Fruit fly (Drosophila melanogaster) whole organism, embryonic: ENCODE results near the gene salr.

Source experiments
- Atf3 ChIP-seq: fragments of 200-800 bp; sonication (Bioruptor generic); optimal IDR thresholded peaks from 3 replicates; lab custom pipeline; 2016; ENCODE audit warnings: missing biosample characterization, missing genetic modification characterization
- Bteb2 ChIP-seq: fragments of 200-800 bp; sonication (Bioruptor generic); optimal IDR thresholded peaks from 2 replicates; lab custom pipeline; 2016; ENCODE audit warnings: missing biosample characterization, missing genetic modification characterization
- C15 ChIP-seq: fragments of 200-800 bp; sonication (Bioruptor generic); IDR thresholded peaks from 3 replicates; pipeline ENCODE4 v1.3.6; 2022; ENCODE audit warnings: missing biosample characterization, missing genetic modification characterization
- CG10267 ChIP-seq: fragments of 200-800 bp; sonication (Bioruptor generic); optimal IDR thresholded peaks from 2 replicates; lab custom pipeline; 2018; ENCODE audit warnings: missing biosample characterization, mild to moderate bottlenecking, missing genetic modification characterization, moderate library complexity
- CG11398 ChIP-seq: fragments of 200-800 bp; sonication (Bioruptor generic); optimal IDR thresholded peaks from 2 replicates; lab custom pipeline; 2016; ENCODE audit warnings: missing biosample characterization, missing genetic modification characterization
- CG11456 ChIP-seq: fragments of 200-800 bp; sonication (Bioruptor generic); IDR thresholded peaks from 3 replicates; pipeline ENCODE4 v1.3.6; 2022; ENCODE audit warnings: missing biosample characterization, missing genetic modification characterization
- CG11504 ChIP-seq: fragments of 200-800 bp; sonication (Bioruptor generic); optimal IDR thresholded peaks from 3 replicates; lab custom pipeline; 2019; ENCODE audit warnings: missing biosample characterization, mild to moderate bottlenecking, missing genetic modification characterization, moderate library complexity
- CG12219 ChIP-seq: fragments of 200-800 bp; sonication (Bioruptor generic); optimal IDR thresholded peaks from 3 replicates; lab custom pipeline; 2018; ENCODE audit warnings: missing biosample characterization, mild to moderate bottlenecking, missing genetic modification characterization
- CG12236 ChIP-seq: fragments of 200-800 bp; sonication (Bioruptor generic); optimal IDR thresholded peaks from 2 replicates; lab custom pipeline; 2016; ENCODE audit warnings: missing biosample characterization, missing genetic modification characterization
- CG12659 ChIP-seq: fragments of 200-800 bp; sonication (Bioruptor generic); optimal IDR thresholded peaks from 3 replicates; lab custom pipeline; 2017; ENCODE audit warnings: mild to moderate bottlenecking, missing biosample characterization, missing genetic modification reagents, missing genetic modification characterization
- CG13296 ChIP-seq: fragments of 200-800 bp; sonication (Bioruptor generic); optimal IDR thresholded peaks from 3 replicates; lab custom pipeline; 2018; ENCODE audit warnings: missing biosample characterization, mild to moderate bottlenecking, missing genetic modification characterization
- CG13424 ChIP-seq: fragments of 200-800 bp; sonication (Bioruptor generic); optimal IDR thresholded peaks from 2 replicates; lab custom pipeline; 2019; ENCODE audit warnings: missing biosample characterization, mild to moderate bottlenecking, missing genetic modification characterization, moderate library complexity
- CG14014 ChIP-seq: fragments of 200-800 bp; sonication (Bioruptor generic); IDR thresholded peaks from 2 replicates; pipeline ENCODE4 v1.3.6; 2022; ENCODE audit warnings: missing biosample characterization, missing genetic modification characterization
- CG14667 ChIP-seq: fragments of 200-800 bp; sonication (Bioruptor generic); IDR thresholded peaks from 2 replicates; pipeline ENCODE4 v1.3.6; 2022; ENCODE audit warnings: missing biosample characterization, missing genetic modification characterization
- CG15696 ChIP-seq: fragments of 200-800 bp; sonication (Bioruptor generic); optimal IDR thresholded peaks from 2 replicates; lab custom pipeline; 2019; ENCODE audit warnings: missing biosample characterization, mild to moderate bottlenecking, missing genetic modification characterization, moderate library complexity
- CG1603 ChIP-seq: fragments of 200-800 bp; sonication (Bioruptor generic); optimal IDR thresholded peaks from 2 replicates; lab custom pipeline; 2019; ENCODE audit warnings: missing biosample characterization, mild to moderate bottlenecking, missing genetic modification characterization, moderate library complexity
- CG17328 ChIP-seq: fragments of 200-800 bp; sonication (Bioruptor generic); IDR thresholded peaks from 2 replicates; pipeline ENCODE4 v1.3.6; 2022; ENCODE audit warnings: missing biosample characterization, missing genetic modification characterization
- CG30403 ChIP-seq: fragments of 200-800 bp; sonication (Bioruptor generic); optimal IDR thresholded peaks from 3 replicates; lab custom pipeline; 2016; ENCODE audit warnings: missing biosample characterization, missing genetic modification characterization
- CG31365 ChIP-seq: fragments of 200-800 bp; sonication (Bioruptor generic); optimal IDR thresholded peaks from 2 replicates; lab custom pipeline; 2018; ENCODE audit warnings: missing biosample characterization, mild to moderate bottlenecking, missing genetic modification characterization
- CG3163 ChIP-seq: fragments of 200-800 bp; sonication (Bioruptor generic); optimal IDR thresholded peaks from 3 replicates; lab custom pipeline; 2016; ENCODE audit warnings: missing biosample characterization, missing genetic modification characterization
- CG34422 ChIP-seq: fragments of 200-800 bp; sonication (Bioruptor generic); IDR thresholded peaks from 3 replicates; pipeline ENCODE4 v1.3.6; 2022; ENCODE audit warnings: missing biosample characterization, missing genetic modification characterization
- CG6175 ChIP-seq: fragments of 200-800 bp; sonication (Bioruptor generic); IDR thresholded peaks from 3 replicates; pipeline ENCODE4 v1.3.6; 2022; ENCODE audit warnings: missing biosample characterization, missing genetic modification characterization
- CG8924 ChIP-seq: fragments of 200-800 bp; optimal IDR thresholded peaks from 3 replicates; lab custom pipeline; 2019; ENCODE audit warnings: missing biosample characterization, mild to moderate bottlenecking, missing genetic modification characterization, moderate library complexity
- Eip74EF ChIP-seq, 2 experiments: fragments of 200-800 bp in 1 of 2; fragments of >200 bp in 1 of 2; sonication (Bioruptor generic) in 1 of 2; optimal IDR thresholded peaks; 2 replicates each; lab custom pipeline; 2017 to 2019; ENCODE audit warnings: missing biosample characterization in 2 of 2, missing genetic modification characterization in 2 of 2, mild to moderate bottlenecking in 1 of 2, moderate library complexity in 1 of 2
- HmgD ChIP-seq: fragments of 200-800 bp; sonication (Bioruptor generic); optimal IDR thresholded peaks from 3 replicates; lab custom pipeline; 2016; ENCODE audit warnings: missing biosample characterization, missing genetic modification characterization
- Hr3 ChIP-seq: fragments of 200-800 bp; sonication (Bioruptor generic); optimal IDR thresholded peaks from 3 replicates; lab custom pipeline; 2016; ENCODE audit warnings: missing biosample characterization, missing genetic modification characterization
- PHDP ChIP-seq: fragments of 200-800 bp; sonication (Bioruptor generic); optimal IDR thresholded peaks from 3 replicates; lab custom pipeline; 2018; ENCODE audit warnings: missing biosample characterization, mild to moderate bottlenecking, missing genetic modification characterization, moderate library complexity
- Pdp1 ChIP-seq, 2 experiments: fragments of 200-800 bp; sonication (Bioruptor generic); optimal IDR thresholded peaks; 3 replicates each; lab custom pipeline; 2016; ENCODE audit warnings: missing biosample characterization in 2 of 2, missing genetic modification characterization in 2 of 2, mild to moderate bottlenecking in 1 of 2, moderate library complexity in 1 of 2
- Poxn ChIP-seq: fragments of 200-800 bp; sonication (Bioruptor generic); IDR thresholded peaks from 2 replicates; pipeline ENCODE4 v1.3.6; 2022; ENCODE audit warnings: missing biosample characterization, missing genetic modification characterization
- Scr ChIP-seq: fragments of 200-800 bp; sonication (Bioruptor generic); IDR thresholded peaks from 2 replicates; pipeline ENCODE4 v1.3.6; 2022; ENCODE audit warnings: missing biosample characterization, missing genetic modification characterization; ENCODE audit not compliant: partially characterized antibody
- Taf1 ChIP-seq: fragments of 200-800 bp; sonication (Bioruptor generic); IDR thresholded peaks from 2 replicates; pipeline ENCODE4 v1.3.6; 2022; ENCODE audit warnings: missing biosample characterization, missing genetic modification characterization
- Xbp1 ChIP-seq: fragments of 200-800 bp; sonication (Bioruptor generic); optimal IDR thresholded peaks from 3 replicates; lab custom pipeline; 2016; ENCODE audit warnings: missing biosample characterization, mild to moderate bottlenecking, missing genetic modification characterization
- Xrp1 ChIP-seq: fragments of 200-800 bp; sonication (Bioruptor generic); IDR thresholded peaks from 2 replicates; pipeline ENCODE4 v1.3.6; 2022; ENCODE audit warnings: missing biosample characterization, missing genetic modification characterization
- ab ChIP-seq: fragments of 200-800 bp; sonication (Bioruptor generic); optimal IDR thresholded peaks from 2 replicates; lab custom pipeline; 2016; ENCODE audit warnings: missing biosample characterization, missing genetic modification characterization
- cg ChIP-seq: fragments of 200-800 bp; sonication (Bioruptor generic); optimal IDR thresholded peaks from 3 replicates; lab custom pipeline; 2019; ENCODE audit warnings: missing biosample characterization, mild to moderate bottlenecking, missing genetic modification characterization, moderate library complexity
- dmrt11E ChIP-seq: fragments of 200-800 bp; sonication (Bioruptor generic); optimal IDR thresholded peaks from 3 replicates; lab custom pipeline; 2018; ENCODE audit warnings: missing biosample characterization, mild to moderate bottlenecking, missing genetic modification characterization, moderate library complexity
- eve ChIP-seq, 2 experiments: fragments of >200 bp; optimal IDR thresholded peaks; 2 replicates each; lab custom pipeline; 2017; ENCODE audit warnings: missing biosample characterization in 2 of 2, missing genetic modification characterization in 2 of 2
- gsb ChIP-seq: fragments of 200-800 bp; sonication (Bioruptor generic); IDR thresholded peaks from 2 replicates; pipeline ENCODE4 v1.3.6; 2022; ENCODE audit warnings: missing biosample characterization, missing genetic modification characterization
- hb ChIP-seq: fragments of 200-800 bp; sonication (Bioruptor generic); IDR thresholded peaks from 3 replicates; pipeline ENCODE4 v1.3.6; 2022; ENCODE audit warnings: missing biosample characterization, missing genetic modification characterization; ENCODE audit not compliant: partially characterized antibody
- kni ChIP-seq: fragments of 200-800 bp; sonication (Bioruptor generic); optimal IDR thresholded peaks from 3 replicates; lab custom pipeline; 2017; ENCODE audit warnings: mild to moderate bottlenecking, missing biosample characterization, missing genetic modification reagents, missing genetic modification characterization
- mam ChIP-seq: fragments of 200-800 bp; sonication (Bioruptor generic); optimal IDR thresholded peaks from 3 replicates; lab custom pipeline; 2016; ENCODE audit warnings: missing biosample characterization, missing genetic modification characterization
- nmo ChIP-seq: fragments of 200-800 bp; sonication (Bioruptor generic); optimal IDR thresholded peaks from 2 replicates; lab custom pipeline; 2018; ENCODE audit warnings: missing biosample characterization, mild to moderate bottlenecking, missing genetic modification characterization, moderate library complexity
- nom ChIP-seq: fragments of 200-800 bp; sonication (Bioruptor generic); optimal IDR thresholded peaks from 2 replicates; lab custom pipeline; 2017; ENCODE audit warnings: missing biosample characterization, missing genetic modification characterization, mild to moderate bottlenecking, moderate library complexity, missing genetic modification reagents
- pan ChIP-seq, 4 experiments: fragments of >200 bp in 3 of 4; fragments of 200-800 bp in 1 of 4; sonication (Bioruptor generic) in 1 of 4; optimal IDR thresholded peaks in 3 of 4; IDR thresholded peaks in 1 of 4; 2 replicates each; pipeline versions ENCODE4 v1.3.6 to Lab custom; 2017 to 2022; ENCODE audit warnings: missing biosample characterization in 2 of 4, missing genetic modification characterization in 2 of 4, mixed read lengths in 1 of 4
- pb ChIP-seq: fragments of 200-800 bp; sonication (Bioruptor generic); optimal IDR thresholded peaks from 3 replicates; lab custom pipeline; 2016; ENCODE audit warnings: missing biosample characterization, missing genetic modification characterization
- run ChIP-seq: fragments of 200-800 bp; sonication (Bioruptor generic); optimal IDR thresholded peaks from 3 replicates; lab custom pipeline; 2018; ENCODE audit warnings: missing biosample characterization, mild to moderate bottlenecking, missing genetic modification characterization
- sob ChIP-seq: fragments of 200-800 bp; sonication (Bioruptor generic); IDR thresholded peaks from 2 replicates; pipeline ENCODE4 v1.3.6; 2022; ENCODE audit warnings: missing biosample characterization, missing genetic modification characterization
- tio ChIP-seq: fragments of 200-800 bp; sonication (Bioruptor generic); optimal IDR thresholded peaks from 2 replicates; lab custom pipeline; 2017; ENCODE audit warnings: missing biosample characterization, missing genetic modification characterization, inconsistent platforms
- zf30C ChIP-seq: fragments of 200-800 bp; sonication (Bioruptor generic); optimal IDR thresholded peaks from 3 replicates; lab custom pipeline; 2018; ENCODE audit warnings: missing biosample characterization, mild to moderate bottlenecking, missing genetic modification characterization

Gene salr

dm6 chr2L:11331668-11332262 lies 26.9 kb upstream of the salr start (continued):
- TF ChIP-seq nom (no peak), CG13424 (tag; lab: Kevin White, UChicago) (peak; percentile 52), kni (GFP tag; lab: Kevin White, UChicago) (peak; percentile 64), CG8924 (peak; percentile 40), CG10267 (tag; lab: Kevin White, UChicago) (peak; percentile 46), Hr3 (GFP tag; lab: Kevin White, UChicago) (peak; percentile 61), CG30403 (GFP tag; lab: Kevin White, UChicago) (peak; percentile 67), CG12219 (GFP tag; lab: Kevin White, UChicago) (peak; percentile 10), CG14667 (GFP tag; lab: Robert Waterston, UW) (0 out of 2 replicates have a peak, but pooled peaks have one; percentile 10), eve (GFP tag; optimal IDR thresholded peaks at IDR 0.05; lab: Kevin White, UChicago) (peak in 1 of 2 experiments; percentile 38), Scr (no peak), CG14014 (GFP tag; lab: Robert Waterston, UW) (0 out of 2 replicates have a peak, but pooled peaks have one; percentile 15), CG31365 (no peak), HmgD (GFP tag; lab: Kevin White, UChicago) (no peak), CG11398 (GFP tag; lab: Kevin White, UChicago) (peak; percentile 23), gsb (no peak), CG1603 (tag; lab: Kevin White, UChicago) (peak; percentile 1), CG17328 (GFP tag; lab: Robert Waterston, UW) (peak; percentile 64; the same call in 1 of the 2 replicates), CG34422 (0 out of 3 replicates have a peak, but pooled peaks have one; percentile 37), Pdp1 (GFP tag; optimal IDR thresholded peaks at IDR 0.05; lab: Kevin White, UChicago) (peak in 1 of 2 experiments; percentile 3), CG11456 (GFP tag; lab: Robert Waterston, UW) (no peak), Eip74EF (GFP tag; optimal IDR thresholded peaks at IDR 0.05; lab: Kevin White, UChicago) (peak in 1 of 2 experiments; percentile 34), run (no peak), Taf1 (no peak), CG3163 (peak; percentile 22), CG15696 (tag; lab: Kevin White, UChicago) (peak; percentile 18), C15 (no peak), ab (GFP tag; lab: Kevin White, UChicago) (no peak), sob (no peak), zf30C (GFP tag; lab: Kevin White, UChicago) (no peak), CG6175 (GFP tag; lab: Robert Waterston, UW) (no peak), CG11504 (tag; lab: Kevin White, UChicago) (peak; percentile 78), pan (optimal IDR thresholded peaks at IDR 0.05; lab: Kevin White, UChicago) (no peak), pan (GFP tag; optimal IDR thresholded peaks at IDR 0.05 in 1 of 2, IDR thresholded peaks at IDR 0.05 in 1 of 2) (peak in 1 of 2 experiments; percentile 60), cg (no peak), mam (GFP tag; lab: Kevin White, UChicago) (peak; percentile 47), Xbp1 (GFP tag; lab: Kevin White, UChicago) (peak; percentile 60), Poxn (GFP tag; lab: Robert Waterston, UW) (no peak), Bteb2 (GFP tag; lab: Kevin White, UChicago) (peak; percentile 2), nmo (peak; percentile 59), PHDP (tag; lab: Kevin White, UChicago) (peak; percentile 62), Atf3 (GFP tag; lab: Kevin White, UChicago) (peak; percentile 4), CG13296 (GFP tag; lab: Kevin White, UChicago) (no peak), hb (GFP tag; lab: Robert Waterston, UW) (no peak), CG12659 (GFP tag; lab: Kevin White, UChicago) (peak; percentile 37), pb (GFP tag; lab: Kevin White, UChicago) (no peak), dmrt11E (tag; lab: Kevin White, UChicago) (peak; percentile 72), tio (GFP tag; lab: Kevin White, UChicago) (peak; percentile 21), CG12236 (peak; percentile 28), Xrp1 (GFP tag; lab: Robert Waterston, UW) (peak; percentile 74)
